Fruit fly (Drosophila melanogaster) Kc167 (cell line): ENCODE measurements around the gene da.

Experiments used
- Myc ChIP-seq: fragments of >200 bp; optimal IDR thresholded peaks from 2 replicates; lab custom pipeline; 2017; ENCODE audit warnings: missing external identifiers
- Sin3A ChIP-seq: fragments of >200 bp; optimal IDR thresholded peaks from 2 replicates; lab custom pipeline; 2018; ENCODE audit warnings: missing external identifiers
- h ChIP-seq: fragments of >200 bp; optimal IDR thresholded peaks from 3 replicates; lab custom pipeline; 2018; ENCODE audit warnings: missing external identifiers
- insv ChIP-seq: fragments of >200 bp; optimal IDR thresholded peaks from 3 replicates; lab custom pipeline; 2018; ENCODE audit warnings: missing external identifiers
- psq ChIP-seq: fragments of >200 bp; optimal IDR thresholded peaks from 2 replicates; lab custom pipeline; 2017; ENCODE audit warnings: missing external identifiers
- ttk ChIP-seq: sonication (Bioruptor generic); optimal IDR thresholded peaks from 2 replicates; lab custom pipeline; 2017; ENCODE audit warnings: missing external identifiers

da gene

dm6 chr2L:10422643-10423606 is 35.0 kb downstream of the da start, which contains the start of the genes pie and Wdfy2:
Gene pie (minus strand): TSS chr2L:10422780.
Gene Wdfy2 (plus strand): TSS chr2L:10423291.
- no peak for TF ChIP-seq Myc (lab: Kevin White, UChicago)
- no peak for TF ChIP-seq psq (lab: Kevin White, UChicago)
- no peak for TF ChIP-seq h
- no peak for TF ChIP-seq Sin3A (lab: Kevin White, UChicago)
- no peak for TF ChIP-seq ttk (lab: Kevin White, UChicago)
- no peak for TF ChIP-seq insv (lab: Kevin White, UChicago)

DNA sequence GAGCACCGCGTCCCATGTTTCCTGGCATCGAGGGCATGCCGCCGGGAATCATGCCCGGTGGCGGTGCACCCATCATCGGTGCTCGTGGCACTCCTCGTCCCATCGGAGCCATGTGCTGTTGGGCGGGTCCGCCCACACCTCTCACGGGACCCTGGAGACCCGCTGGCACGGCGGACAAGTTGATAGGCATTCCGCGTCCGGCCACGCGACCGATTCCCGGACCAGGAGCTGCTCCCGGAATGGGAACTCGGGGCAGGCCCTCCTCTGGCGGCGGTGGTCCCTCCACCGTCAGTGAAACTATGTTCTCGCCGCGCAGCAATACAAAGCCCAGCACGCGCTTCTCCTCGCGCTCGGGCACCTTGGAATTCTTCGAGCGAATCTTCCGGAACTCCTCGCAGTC is 37.7 kb downstream of the da start:
- TF ChIP-seq insv (lab: Kevin White, UChicago) (no peak), Sin3A (lab: Kevin White, UChicago) (no peak), h (no peak), ttk (lab: Kevin White, UChicago) (no peak), psq (lab: Kevin White, UChicago) (no peak), Myc (lab: Kevin White, UChicago) (no peak)

DNA sequence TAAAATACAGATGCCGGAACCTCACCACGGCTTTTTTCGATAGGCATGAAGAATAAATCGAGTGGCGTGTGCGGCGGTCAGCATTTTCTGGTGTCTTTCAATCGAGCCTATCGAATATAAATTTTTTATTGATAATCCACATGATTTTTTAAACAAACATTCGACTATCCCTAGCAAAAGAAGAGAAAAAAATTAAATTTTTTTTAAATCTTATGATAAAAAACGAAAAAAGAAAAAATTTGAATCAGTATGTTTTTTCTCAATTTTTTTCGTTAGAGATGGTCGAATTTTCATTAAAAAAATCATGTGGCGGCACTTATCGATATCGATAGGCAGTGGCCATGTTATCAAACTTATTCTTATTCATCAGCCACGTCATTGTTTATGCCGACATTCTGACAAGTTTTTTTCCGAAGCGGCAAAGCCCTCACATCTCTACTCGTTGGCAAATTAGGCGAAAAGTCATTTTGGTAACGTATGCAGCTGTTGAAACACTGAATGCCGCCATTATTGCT is 38.7 kb downstream of the da start, which contains the start of the genes SmB and KdelR:
SmB (minus strand) TSS at position 94 of the 515 bp plus-strand sequence.
KdelR (plus strand) TSS at position 354 of the 515 bp plus-strand sequence.
- TF ChIP-seq Myc (lab: Kevin White, UChicago), result no peak
- no peak for TF ChIP-seq Sin3A (lab: Kevin White, UChicago)
- no peak for TF ChIP-seq h
- TF ChIP-seq psq (lab: Kevin White, UChicago), result no peak
- no peak for TF ChIP-seq ttk (lab: Kevin White, UChicago)
- TF ChIP-seq insv (lab: Kevin White, UChicago), result no peak

dm6 chr2L:10428528-10428927 is 40.6 kb downstream of the da start, which contains the start of gene CG5188:
Gene CG5188 (plus strand): TSS chr2L:10428829.
- TF ChIP-seq Sin3A (lab: Kevin White, UChicago) (no peak), Myc (lab: Kevin White, UChicago) (no peak), h (no peak), insv (lab: Kevin White, UChicago) (no peak), psq (lab: Kevin White, UChicago) (no peak), ttk (lab: Kevin White, UChicago) (no peak)

dm6 chr2L:10430802-10431476 is 43.0 kb downstream of the da start, which contains the start of the genes Bug22 and TfIIB:
Gene Bug22 (minus strand): TSS chr2L:10430918.
Gene TfIIB (plus strand): TSS chr2L:10431338.
- TF ChIP-seq ttk (lab: Kevin White, UChicago), result no peak
- no peak for TF ChIP-seq Sin3A (lab: Kevin White, UChicago)
- no peak for TF ChIP-seq psq (lab: Kevin White, UChicago)
- TF ChIP-seq Myc (lab: Kevin White, UChicago), result no peak
- TF ChIP-seq insv (lab: Kevin White, UChicago), result no peak
- TF ChIP-seq h, result no peak

DNA sequence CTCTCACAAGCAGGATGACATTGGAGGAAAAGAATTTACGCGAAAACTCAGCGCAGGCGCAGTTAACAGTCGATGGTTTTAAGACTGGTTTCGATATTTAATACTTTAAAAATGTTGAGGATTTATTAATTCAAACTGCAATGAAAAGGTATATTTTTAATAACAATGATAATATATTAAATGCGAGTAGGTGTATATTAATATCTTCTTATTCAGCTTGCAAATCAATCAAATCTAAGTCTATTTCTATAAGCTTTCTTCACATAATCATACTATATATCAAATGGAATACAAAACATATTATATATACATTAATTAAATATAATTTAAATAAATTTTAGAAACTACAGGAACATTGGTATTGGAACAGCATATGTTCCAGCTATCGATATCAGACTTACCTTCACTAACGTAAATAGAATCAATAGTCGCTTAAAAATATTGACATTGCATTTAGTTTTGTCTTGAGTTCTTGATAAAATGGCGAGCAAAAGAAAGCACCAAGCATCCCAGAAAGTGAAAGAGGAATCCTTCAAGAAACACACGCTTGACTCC is 47.8 kb downstream of the da start, which contains the start of the genes TBC1D16 and holn1:
TBC1D16 (minus strand) TSS at position 51 of the 555 bp plus-strand sequence.
holn1 (plus strand) TSS at position 390 of the 555 bp plus-strand sequence.
- TF ChIP-seq Myc (lab: Kevin White, UChicago), result no peak
- no peak for TF ChIP-seq insv (lab: Kevin White, UChicago)
- no peak for TF ChIP-seq h
- TF ChIP-seq Sin3A (lab: Kevin White, UChicago), result no peak
- TF ChIP-seq psq (lab: Kevin White, UChicago), result no peak
- no peak for TF ChIP-seq ttk (lab: Kevin White, UChicago)

dm6 chr2L:10437317-10437716 is 49.4 kb downstream of the da start, which contains the start of gene STUB1:
Gene STUB1 (plus strand): TSS chr2L:10437548.
- TF ChIP-seq h (no peak), Myc (lab: Kevin White, UChicago) (no peak), ttk (lab: Kevin White, UChicago) (no peak), insv (lab: Kevin White, UChicago) (no peak), psq (lab: Kevin White, UChicago) (no peak), Sin3A (lab: Kevin White, UChicago) (no peak)

- TF ChIP-seq Myc (lab: Kevin White, UChicago) (no peak), h (no peak), insv (lab: Kevin White, UChicago) (no peak), psq (lab: Kevin White, UChicago) (no peak), ttk (lab: Kevin White, UChicago) (no peak), Sin3A (lab: Kevin White, UChicago) (no peak)
These were observed 51.3 kb downstream of the da start, which contains the start of gene Nse4 for dm6 chr2L:10439174-10439573. Gene Nse4 (plus strand): TSS chr2L:10439440.

DNA sequence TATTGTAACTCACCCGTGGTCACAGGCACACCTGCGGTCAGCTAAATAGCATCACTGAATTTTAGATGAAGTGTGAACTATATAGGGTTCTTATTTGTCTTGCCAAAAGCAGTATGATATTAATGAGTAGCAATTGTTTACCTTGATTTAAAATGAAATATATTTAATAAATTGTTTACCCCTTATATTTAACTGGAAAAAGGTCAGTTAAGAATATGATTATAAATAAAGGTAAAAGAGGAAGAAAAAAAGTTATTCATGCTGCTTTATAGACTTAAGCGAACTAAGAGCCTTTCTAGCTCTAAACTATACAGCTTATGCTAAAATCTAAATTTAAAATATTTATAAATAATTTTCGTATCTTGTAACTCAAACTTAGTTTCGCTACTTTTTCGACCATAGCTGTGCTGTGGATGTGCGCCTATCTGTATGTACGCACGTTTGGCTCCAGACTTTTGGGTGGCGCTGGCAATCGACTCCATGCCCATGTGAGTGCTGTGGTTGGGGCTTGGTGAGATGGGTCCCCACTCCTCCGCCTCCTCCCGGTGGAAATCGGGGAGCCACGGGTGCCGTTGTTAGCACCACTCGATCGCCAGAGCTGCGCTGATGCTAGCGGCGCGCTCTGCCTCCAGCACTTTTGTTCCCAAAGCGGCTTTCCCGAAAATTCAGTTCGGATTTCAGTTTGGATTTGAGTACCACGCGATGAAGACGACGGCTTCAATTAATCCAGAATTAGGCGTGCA is 54.3 kb downstream of the da start, which contains the start of gene loh:
loh (plus strand) TSS at position 487 of the 743 bp plus-strand sequence.
- no peak for TF ChIP-seq ttk (lab: Kevin White, UChicago)
- no peak for TF ChIP-seq insv (lab: Kevin White, UChicago)
- TF ChIP-seq Myc (lab: Kevin White, UChicago), result no peak
- no peak for TF ChIP-seq Sin3A (lab: Kevin White, UChicago)
- TF ChIP-seq h, result no peak
- TF ChIP-seq psq (lab: Kevin White, UChicago), result no peak
